Fruit fly (Drosophila melanogaster): Measurements from ENCODE around the gene CG15535.

Gene CG15535

dm6 chr3R:30422871-30423270, 858 bp downstream of the CG15535 start, which contains the start of the genes CG2217 and CG42740:
CG2217 (minus strand) TSS chr3R:30422971.
CG42740 (minus strand) TSS chr3R:30422971.
- TF ChIP-seq eg (GFP tag; IDR thresholded peaks at IDR 0.05) (no peak), salr (GFP tag; optimal IDR thresholded peaks at IDR 0.05) (no peak), CG1621 (tag; optimal IDR thresholded peaks at IDR 0.05) (no peak), Hr39 (GFP tag; optimal IDR thresholded peaks at IDR 0.05) (no peak), net (GFP tag; optimal IDR thresholded peaks at IDR 0.05) (no peak), Met (GFP tag; optimal IDR thresholded peaks at IDR 0.05) (no peak), CG10631 (GFP tag; optimal IDR thresholded peaks at IDR 0.05) (no peak), dsx (GFP tag; optimal IDR thresholded peaks at IDR 0.05; ENCODE audit: poor library complexity, severe bottlenecking) (no peak), Hr38 (GFP tag; optimal IDR thresholded peaks at IDR 0.05) (no peak), svp (GFP tag) (no peak), CG11902 (GFP tag; optimal IDR thresholded peaks at IDR 0.05) (no peak), CG6163 (GFP tag; IDR thresholded peaks at IDR 0.05) (no peak), Smox (GFP tag; optimal IDR thresholded peaks at IDR 0.05) (no peak), lz (GFP tag; optimal IDR thresholded peaks at IDR 0.05) (no peak)

- TF ChIP-seq Eip93F (GFP tag; optimal IDR thresholded peaks at IDR 0.05) (no peak), CG3919 (GFP tag; optimal IDR thresholded peaks at IDR 0.05) (no peak), svp (GFP tag) (peak; percentile 83), Hr4 (GFP tag; optimal IDR thresholded peaks at IDR 0.05) (no peak)
Observed at dm6 chr3R:30419216-30419615, 4.5 kb downstream of the CG15535 start.

dm6 chr3R:30416765-30417274, 6.9 kb downstream of the CG15535 start:
- TF ChIP-seq CG15336 (GFP tag; IDR thresholded peaks at IDR 0.05) (no peak), topi (GFP tag; optimal IDR thresholded peaks at IDR 0.05) (no peak), CG6276 (GFP tag; optimal IDR thresholded peaks at IDR 0.05) (no peak), Hr39 (GFP tag; optimal IDR thresholded peaks at IDR 0.05) (no peak), esn (GFP tag; optimal IDR thresholded peaks at IDR 0.05) (no peak), CG16779 (tag; optimal IDR thresholded peaks at IDR 0.05) (no peak), ss (GFP tag; optimal IDR thresholded peaks at IDR 0.05) (no peak), CG6163 (GFP tag; IDR thresholded peaks at IDR 0.05) (no peak), fkh (GFP tag; optimal IDR thresholded peaks at IDR 0.05) (no peak), Sox14 (GFP tag; optimal IDR thresholded peaks at IDR 0.05) (no peak), dac (GFP tag; optimal IDR thresholded peaks at IDR 0.05) (no peak), cyc (GFP tag; optimal IDR thresholded peaks at IDR 0.05) (no peak), CG6808 (GFP tag; optimal IDR thresholded peaks at IDR 0.05) (no peak), CG8632 (GFP tag; optimal IDR thresholded peaks at IDR 0.05) (no peak), Ets21C (GFP tag; optimal IDR thresholded peaks at IDR 0.05) (no peak), Lpt (GFP tag; optimal IDR thresholded peaks at IDR 0.05) (no peak), CG9139 (GFP tag; optimal IDR thresholded peaks at IDR 0.05) (no peak), CG7368 (GFP tag; optimal IDR thresholded peaks at IDR 0.05) (no peak), CG31627 (GFP tag; optimal IDR thresholded peaks at IDR 0.05) (no peak), CG11902 (GFP tag; optimal IDR thresholded peaks at IDR 0.05) (no peak)

dm6 chr3R:30413795-30414194, 9.9 kb downstream of the CG15535 start:
- peak; percentile 54 for TF ChIP-seq acj6 (GFP tag; optimal IDR thresholded peaks at IDR 0.05)
- TF ChIP-seq net (GFP tag; optimal IDR thresholded peaks at IDR 0.05), result no peak
- TF ChIP-seq Eip75B (GFP tag; optimal IDR thresholded peaks at IDR 0.05), result peak; percentile 49
- TF ChIP-seq Hr39 (GFP tag; optimal IDR thresholded peaks at IDR 0.05), result peak; percentile 75
- peak; percentile 50 for TF ChIP-seq CG10669 (GFP tag; optimal IDR thresholded peaks at IDR 0.05)
- no peak for TF ChIP-seq CG34406 (GFP tag; optimal IDR thresholded peaks at IDR 0.05)
- TF ChIP-seq Sox14 (GFP tag; optimal IDR thresholded peaks at IDR 0.05), result peak; percentile 50
- TF ChIP-seq CG32006 (GFP tag; optimal IDR thresholded peaks at IDR 0.05), result no peak
- peak; percentile 35 for TF ChIP-seq CG11902 (GFP tag; optimal IDR thresholded peaks at IDR 0.05)
- TF ChIP-seq fd85E (GFP tag; optimal IDR thresholded peaks at IDR 0.05), result no peak
- TF ChIP-seq Sox15 (GFP tag; optimal IDR thresholded peaks at IDR 0.05), result peak; percentile 43
- TF ChIP-seq cyc (GFP tag; optimal IDR thresholded peaks at IDR 0.05), result peak; percentile 70
- TF ChIP-seq CG8632 (GFP tag; optimal IDR thresholded peaks at IDR 0.05), result peak; percentile 30
- TF ChIP-seq Gug (GFP tag; IDR thresholded peaks at IDR 0.05), result no peak
- no peak for TF ChIP-seq fkh (GFP tag; optimal IDR thresholded peaks at IDR 0.05)
- no peak for TF ChIP-seq CG15336 (GFP tag; IDR thresholded peaks at IDR 0.05)
- peak; percentile 30 for TF ChIP-seq Hr4 (GFP tag; optimal IDR thresholded peaks at IDR 0.05)
- TF ChIP-seq Blimp-1 (GFP tag; optimal IDR thresholded peaks at IDR 0.05), result no peak
- TF ChIP-seq CG6854 (GFP tag; optimal IDR thresholded peaks at IDR 0.05), result no peak
- no peak for TF ChIP-seq CG16779 (tag; optimal IDR thresholded peaks at IDR 0.05)
- TF ChIP-seq CG7368 (GFP tag; optimal IDR thresholded peaks at IDR 0.05), result peak; percentile 40
- TF ChIP-seq Ets21C (GFP tag; optimal IDR thresholded peaks at IDR 0.05), result peak; percentile 53
- peak; percentile 57 for TF ChIP-seq pdm3 (GFP tag; optimal IDR thresholded peaks at IDR 0.05)
- TF ChIP-seq eg (GFP tag; IDR thresholded peaks at IDR 0.05), result peak; percentile 58
- peak; percentile 82 for TF ChIP-seq CG6163 (GFP tag; IDR thresholded peaks at IDR 0.05)
- TF ChIP-seq lz (GFP tag; optimal IDR thresholded peaks at IDR 0.05), result peak; percentile 54
